Worm (Caenorhabditis elegans) whole organism, L1 larva: ENCODE data around the gene srw-62.

Source experiments
- aha-1 ChIP-seq: fragments of 150-350 bp; optimal IDR thresholded peaks from 2 replicates; lab custom pipeline; 2014; ENCODE audit warnings: missing biosample characterization, missing genetic modification characterization
- ceh-88 ChIP-seq: fragments of 200-800 bp; sonication (Bioruptor generic); IDR thresholded peaks from 2 replicates; pipeline ENCODE4 v1.3.6; 2022; ENCODE audit warnings: missing genetic modification characterization, missing compliant biosample characterization
- dpl-1 ChIP-seq, 3 experiments: fragments of 150-350 bp in 2 of 3; sonication (generic microtip) in 1 of 3; optimal IDR thresholded peaks; 2 replicates each; lab custom pipeline; 2014 to 2017; ENCODE audit warnings: missing biosample characterization in 3 of 3, missing genetic modification characterization in 3 of 3, missing genetic modification reagents in 3 of 3
- egl-13 ChIP-seq: sonication (generic microtip); optimal IDR thresholded peaks from 2 replicates; lab custom pipeline; 2016; ENCODE audit warnings: missing genotype, missing genetic modification reagents, missing genetic modification characterization, missing compliant biosample characterization
- lin-15B ChIP-seq: fragments of 150-350 bp; sonication (generic microtip); optimal IDR thresholded peaks from 3 replicates; lab custom pipeline; 2014; ENCODE audit warnings: missing biosample characterization, missing genetic modification characterization
- mab-9 ChIP-seq: fragments of 200-800 bp; sonication (Bioruptor generic); IDR thresholded peaks from 2 replicates; pipeline ENCODE4 v1.3.6; 2022; ENCODE audit warnings: missing genetic modification reagents, missing genetic modification characterization, missing compliant biosample characterization
- sup-37 ChIP-seq: fragments of 200-800 bp; sonication (Bioruptor generic); optimal IDR thresholded peaks from 2 replicates; lab custom pipeline; 2018; ENCODE audit warnings: mild to moderate bottlenecking, missing genetic modification characterization, missing compliant biosample characterization
- zag-1 ChIP-seq: fragments of 150-350 bp; optimal IDR thresholded peaks from 2 replicates; lab custom pipeline; 2014; ENCODE audit warnings: missing biosample characterization, missing genetic modification characterization

Gene srw-62

DNA sequence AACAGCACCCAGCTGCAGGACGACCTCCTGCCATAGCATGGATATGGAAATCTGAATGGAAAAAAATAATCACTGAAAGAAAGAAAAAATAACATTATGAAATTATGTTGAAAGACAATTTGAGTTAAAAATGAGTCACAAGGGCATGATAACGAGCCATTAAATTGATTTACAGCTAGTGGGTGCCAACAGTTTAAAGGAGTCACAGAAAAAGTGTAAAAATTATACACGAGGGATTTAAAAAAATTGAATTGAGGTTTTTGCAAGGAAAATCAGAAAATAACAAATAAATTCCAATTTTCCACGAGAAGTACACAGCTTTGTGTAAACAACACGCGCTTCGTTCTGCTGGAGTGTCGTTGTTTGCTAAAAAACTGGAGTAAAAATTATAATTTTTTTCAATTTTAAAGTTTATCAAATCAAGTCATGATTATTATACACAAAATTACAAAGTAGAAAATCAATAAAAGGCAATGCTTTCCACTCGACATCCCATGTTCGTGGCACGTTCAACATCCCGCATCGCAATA is 48.7 kb downstream of the srw-62 start, which contains the start of gene T01H3.3 (continued):
- no peak for TF ChIP-seq mab-9 (GFP tag; lab: Robert Waterston, UW)
- no peak for TF ChIP-seq lin-15B (tag; lab: Kevin White, UChicago)
- TF ChIP-seq zag-1 (tag; lab: Kevin White, UChicago): no peak
- TF ChIP-seq ceh-88 (GFP tag; lab: Robert Waterston, UW): no peak
- no peak for TF ChIP-seq sup-37 (GFP tag; lab: Kevin White, UChicago)
- no peak for TF ChIP-seq egl-13
- no peak for TF ChIP-seq aha-1 (tag; lab: Kevin White, UChicago)
- TF ChIP-seq dpl-1 (GFP tag; optimal IDR thresholded peaks at IDR 0.05; lab: Kevin White, UChicago): peak; percentile 42 to 63 (median 52)
